Worm (Caenorhabditis elegans) whole organism, L3 larva: ENCODE data around the gene T04F8.8.

Experiments
- R02D3.7 ChIP-seq: fragments of 150-350 bp; optimal IDR thresholded peaks from 2 replicates; lab custom pipeline; 2014; ENCODE audit warnings: missing biosample characterization, missing genetic modification characterization
- aly-2 ChIP-seq: fragments of 150-350 bp; optimal IDR thresholded peaks from 2 replicates; lab custom pipeline; 2014; ENCODE audit warnings: missing biosample characterization, missing genetic modification characterization
- ceh-16 ChIP-seq: sonication (generic microtip); optimal IDR thresholded peaks from 2 replicates; lab custom pipeline; 2017; ENCODE audit warnings: missing biosample characterization, missing genetic modification characterization
- ceh-28 ChIP-seq: fragments of 150-350 bp; optimal IDR thresholded peaks from 2 replicates; lab custom pipeline; 2014; ENCODE audit warnings: missing biosample characterization, missing genetic modification reagents, missing genetic modification characterization
- ceh-82 ChIP-seq: fragments of 150-350 bp; optimal IDR thresholded peaks from 2 replicates; lab custom pipeline; 2014; ENCODE audit warnings: missing biosample characterization, missing genetic modification characterization
- daf-12 ChIP-seq: fragments of 150-350 bp; optimal IDR thresholded peaks from 2 replicates; lab custom pipeline; 2014; ENCODE audit warnings: missing biosample characterization, missing genetic modification reagents, missing genetic modification characterization
- egl-27 ChIP-seq: sonication (generic microtip); optimal IDR thresholded peaks from 4 replicates; lab custom pipeline; 2017; ENCODE audit warnings: missing biosample characterization, missing genetic modification reagents, missing genetic modification characterization
- elt-2 ChIP-seq: sonication (generic microtip); optimal IDR thresholded peaks from 2 replicates; lab custom pipeline; 2016; ENCODE audit warnings: missing genetic modification reagents, mild to moderate bottlenecking, missing genetic modification characterization, missing compliant biosample characterization
- elt-3 ChIP-seq, 3 experiments: fragments of 150-350 bp in 1 of 3; sonication (generic microtip) in 2 of 3; optimal IDR thresholded peaks; 2 replicates in 2 of 3; 4 replicates in 1 of 3; lab custom pipeline; 2014 to 2017; ENCODE audit warnings: missing biosample characterization in 3 of 3, missing genetic modification characterization in 3 of 3
- fkh-10 ChIP-seq: sonication (generic microtip); optimal IDR thresholded peaks from 2 replicates; lab custom pipeline; 2017; ENCODE audit warnings: missing biosample characterization, missing genetic modification reagents, missing genetic modification characterization
- fkh-2 ChIP-seq: fragments of 150-350 bp; optimal IDR thresholded peaks from 2 replicates; lab custom pipeline; 2014; ENCODE audit warnings: missing biosample characterization, missing genetic modification reagents, missing genetic modification characterization
- hmg-11 ChIP-seq: sonication (generic microtip); optimal IDR thresholded peaks from 2 replicates; lab custom pipeline; 2016; ENCODE audit warnings: missing genetic modification characterization, missing compliant biosample characterization
- jun-1 ChIP-seq: fragments of 150-350 bp; optimal IDR thresholded peaks from 2 replicates; lab custom pipeline; 2014; ENCODE audit warnings: missing biosample characterization, missing genetic modification reagents, missing genetic modification characterization
- lin-15B ChIP-seq: fragments of 150-350 bp; optimal IDR thresholded peaks from 2 replicates; lab custom pipeline; 2014; ENCODE audit warnings: missing biosample characterization, missing genetic modification characterization
- lin-39 ChIP-seq: fragments of 150-350 bp; optimal IDR thresholded peaks from 2 replicates; lab custom pipeline; 2018; ENCODE audit warnings: missing biosample characterization, missing genetic modification reagents, missing genetic modification characterization
- mdl-1 ChIP-seq: fragments of 150-350 bp; optimal IDR thresholded peaks from 2 replicates; lab custom pipeline; 2014; ENCODE audit warnings: missing biosample characterization, missing genetic modification characterization
- mml-1 ChIP-seq: fragments of 150-350 bp; sonication (generic microtip); optimal IDR thresholded peaks from 3 replicates; lab custom pipeline; 2014; ENCODE audit warnings: missing biosample characterization, missing genetic modification characterization
- nfya-1 ChIP-seq: sonication (generic microtip); optimal IDR thresholded peaks from 2 replicates; lab custom pipeline; 2017; ENCODE audit warnings: missing genetic modification characterization, mild to moderate bottlenecking, missing compliant biosample characterization, antibody characterized with exemption, moderate library complexity; ENCODE audit not compliant: insufficient read depth
- nhr-11 ChIP-seq: fragments of 150-350 bp; optimal IDR thresholded peaks from 2 replicates; lab custom pipeline; 2014; ENCODE audit warnings: missing biosample characterization, missing genetic modification characterization
- nhr-12 ChIP-seq: fragments of 150-350 bp; optimal IDR thresholded peaks from 2 replicates; lab custom pipeline; 2014; ENCODE audit warnings: missing biosample characterization, missing genetic modification characterization
- nhr-23 ChIP-seq: fragments of 150-350 bp; optimal IDR thresholded peaks from 2 replicates; lab custom pipeline; 2014; ENCODE audit warnings: missing biosample characterization, missing genetic modification reagents, missing genetic modification characterization
- nhr-237 ChIP-seq: fragments of 150-350 bp; optimal IDR thresholded peaks from 2 replicates; lab custom pipeline; 2014; ENCODE audit warnings: missing biosample characterization, missing genetic modification characterization
- nhr-28 ChIP-seq: fragments of 150-350 bp; optimal IDR thresholded peaks from 2 replicates; lab custom pipeline; 2014; ENCODE audit warnings: missing biosample characterization, missing genetic modification characterization
- nhr-67 ChIP-seq: fragments of 150-350 bp; optimal IDR thresholded peaks from 2 replicates; lab custom pipeline; 2014; ENCODE audit warnings: missing biosample characterization, missing genetic modification characterization
- nhr-77 ChIP-seq: fragments of 150-350 bp; optimal IDR thresholded peaks from 2 replicates; lab custom pipeline; 2014; ENCODE audit warnings: missing biosample characterization, missing genetic modification characterization
- pha-4 ChIP-seq: fragments of 150-350 bp; optimal IDR thresholded peaks from 2 replicates; lab custom pipeline; 2014; ENCODE audit warnings: missing biosample characterization, missing genetic modification reagents, missing genetic modification characterization
- pqm-1 ChIP-seq: fragments of 150-350 bp; optimal IDR thresholded peaks from 2 replicates; lab custom pipeline; 2017; ENCODE audit warnings: missing biosample characterization, missing genetic modification characterization, inconsistent platforms
- skn-1 ChIP-seq: fragments of 150-350 bp; optimal IDR thresholded peaks from 2 replicates; lab custom pipeline; 2014; ENCODE audit warnings: missing biosample characterization, missing genetic modification characterization
- snpc-4 ChIP-seq: fragments of 150-350 bp; optimal IDR thresholded peaks from 2 replicates; lab custom pipeline; 2014; ENCODE audit warnings: missing biosample characterization, missing genetic modification characterization
- tbx-2 ChIP-seq: sonication (generic microtip); optimal IDR thresholded peaks from 2 replicates; lab custom pipeline; 2016; ENCODE audit warnings: mild to moderate bottlenecking, missing genetic modification characterization, missing compliant biosample characterization
- unc-39 ChIP-seq: sonication (generic microtip); optimal IDR thresholded peaks from 4 replicates; lab custom pipeline; 2017; ENCODE audit warnings: missing biosample characterization, missing genetic modification characterization
- ztf-4 ChIP-seq: fragments of 150-350 bp; optimal IDR thresholded peaks from 2 replicates; lab custom pipeline; 2014; ENCODE audit warnings: missing biosample characterization, missing genetic modification characterization

The T04F8.8 gene

DNA sequence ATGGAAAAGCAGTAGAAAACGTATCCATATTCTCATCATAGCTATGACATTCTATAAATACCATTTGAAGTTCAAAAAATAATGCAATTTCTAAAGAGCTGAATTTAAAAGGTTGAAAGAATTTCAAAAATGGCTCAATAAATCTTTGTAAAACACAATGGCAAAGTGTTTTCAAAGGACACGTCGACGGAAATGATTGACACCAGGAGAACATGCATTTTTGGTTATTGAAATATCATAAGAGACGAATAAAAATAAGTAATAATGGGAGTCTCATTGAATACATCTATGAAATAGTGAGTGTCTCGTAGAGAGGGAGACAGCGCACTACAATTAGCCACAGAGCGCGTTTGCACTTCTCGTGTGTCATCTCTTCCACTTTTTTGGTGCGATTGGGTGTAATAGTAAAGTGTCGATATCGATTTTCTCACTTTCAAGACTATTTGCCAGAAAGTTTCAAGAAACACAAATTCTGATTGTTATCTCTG, 9.3 kb downstream of the T04F8.8 start, which contains the start of gene T04F8.2 (continued):
- TF ChIP-seq pqm-1 (peak; percentile 42), nfya-1 (tag; lab: Kevin White, UChicago) (peak; percentile 68), ceh-82 (tag; lab: Kevin White, UChicago) (no peak), pha-4 (tag; lab: Kevin White, UChicago) (peak; percentile 86), daf-12 (tag; lab: Kevin White, UChicago) (no peak), R02D3.7 (no peak), skn-1 (tag; lab: Kevin White, UChicago) (peak; percentile 58), mml-1 (tag; lab: Kevin White, UChicago) (no peak)

DNA sequence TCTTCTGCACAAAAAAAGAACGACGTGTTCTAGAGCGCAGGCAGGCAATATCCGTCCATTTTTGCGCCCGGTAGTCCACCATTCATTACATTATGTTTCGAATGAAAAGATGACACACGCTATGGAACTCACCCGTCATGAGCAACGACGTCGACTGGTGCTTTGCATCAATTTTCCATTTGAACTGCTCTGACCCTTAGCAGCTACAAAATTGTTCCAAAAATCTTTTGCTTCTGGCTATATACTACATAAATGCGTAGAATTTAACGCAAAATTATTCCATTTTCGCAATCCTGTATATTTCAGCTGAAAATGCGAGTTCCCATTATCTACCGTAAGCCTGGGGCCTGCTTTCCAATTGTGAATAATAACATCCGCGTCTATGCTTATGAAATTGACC, 11.1 kb downstream of the T04F8.8 start, which contains the start of gene T04F8.3:
TSS of gene T04F8.3 (plus strand) at position 301 of the 400 bp plus-strand sequence.
- TF ChIP-seq nhr-12 (tag; lab: Kevin White, UChicago) (no peak), elt-3 (tag; optimal IDR thresholded peaks at IDR 0.05; lab: Kevin White, UChicago) (no peak), nhr-23 (tag; lab: Kevin White, UChicago) (no peak), egl-27 (tag; lab: Kevin White, UChicago) (no peak), tbx-2 (tag; lab: Kevin White, UChicago) (no peak), unc-39 (tag; lab: Kevin White, UChicago) (no peak), pqm-1 (no peak), snpc-4 (tag; lab: Kevin White, UChicago) (no peak), nhr-11 (no peak), nhr-77 (tag; lab: Kevin White, UChicago) (no peak), ceh-82 (tag; lab: Kevin White, UChicago) (no peak), nfya-1 (tag; lab: Kevin White, UChicago) (no peak), nhr-28 (no peak), fkh-10 (GFP tag; lab: Kevin White, UChicago) (no peak), ceh-16 (tag; lab: Kevin White, UChicago) (no peak), mml-1 (tag; lab: Kevin White, UChicago) (no peak), nhr-67 (tag; lab: Kevin White, UChicago) (no peak), skn-1 (tag; lab: Kevin White, UChicago) (no peak)

DNA sequence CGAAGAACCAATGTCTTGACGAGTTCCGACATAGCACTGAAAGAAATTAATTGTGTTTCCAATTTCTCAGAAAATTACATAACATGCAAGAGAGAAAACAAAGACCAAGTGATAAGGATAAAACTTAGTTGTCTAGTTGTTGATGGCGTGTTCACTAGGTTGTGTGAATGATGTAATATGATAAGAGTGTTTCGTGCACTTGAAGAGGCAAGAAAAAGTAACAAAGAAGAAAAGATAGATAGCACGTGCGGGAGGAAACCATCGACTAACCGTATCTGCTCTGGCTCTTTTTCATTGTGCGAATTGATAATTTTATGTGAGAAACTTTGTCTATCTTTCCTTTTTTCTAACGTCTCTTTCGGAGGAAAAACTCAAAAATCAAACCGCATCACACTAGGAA, 14.4 kb downstream of the T04F8.8 start, which contains the start of gene sfxn-1.5:
TSS of gene sfxn-1.5 (minus strand) at position 36 of the 400 bp plus-strand sequence.
- TF ChIP-seq mdl-1 (tag; lab: Kevin White, UChicago), result peak; percentile 69
- no peak for TF ChIP-seq lin-15B (tag; lab: Kevin White, UChicago)
- no peak for TF ChIP-seq skn-1 (tag; lab: Kevin White, UChicago)
- TF ChIP-seq elt-2, result peak; percentile 99
- no peak for TF ChIP-seq ztf-4 (tag; lab: Kevin White, UChicago)
- TF ChIP-seq fkh-10 (GFP tag; lab: Kevin White, UChicago), result no peak
- TF ChIP-seq lin-39 (tag; lab: Kevin White, UChicago), result no peak
- peak in 1 of 3 experiments; percentile 38 for TF ChIP-seq elt-3 (tag; optimal IDR thresholded peaks at IDR 0.05; lab: Kevin White, UChicago)
- TF ChIP-seq snpc-4 (tag; lab: Kevin White, UChicago), result no peak
- TF ChIP-seq nhr-237 (tag; lab: Kevin White, UChicago), result no peak
- TF ChIP-seq nhr-11, result no peak
- no peak for TF ChIP-seq aly-2
- TF ChIP-seq jun-1, result peak; percentile 68
- TF ChIP-seq nhr-23 (tag; lab: Kevin White, UChicago), result no peak
- peak; percentile 98 for TF ChIP-seq pqm-1
- TF ChIP-seq pha-4 (tag; lab: Kevin White, UChicago), result peak; percentile 66
- TF ChIP-seq hmg-11, result no peak
- no peak for TF ChIP-seq nfya-1 (tag; lab: Kevin White, UChicago)
- TF ChIP-seq fkh-2 (tag; lab: Kevin White, UChicago), result no peak

DNA sequence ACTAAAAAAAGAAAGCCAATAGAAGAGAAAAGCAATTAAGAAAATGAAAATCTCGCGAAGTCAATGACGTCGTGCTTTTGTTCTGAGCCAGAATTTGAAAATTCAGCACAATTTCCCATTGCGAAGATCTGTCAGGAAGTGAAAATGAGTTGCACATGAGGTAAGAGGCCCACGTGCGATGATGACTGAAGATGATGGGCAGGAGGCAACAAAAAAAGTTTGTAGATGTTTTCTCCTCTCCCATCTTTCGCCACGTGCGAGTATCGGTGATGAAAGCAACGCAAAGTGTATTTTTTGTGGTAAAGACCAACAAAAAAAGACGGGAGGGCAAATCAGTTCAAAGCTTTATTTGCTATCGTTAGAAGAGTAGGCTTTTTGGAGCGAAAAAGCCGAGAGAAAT, 14.8 kb downstream of the T04F8.8 start:
- TF ChIP-seq pha-4 (tag; lab: Kevin White, UChicago) (peak; percentile 45), hmg-11 (no peak)

DNA sequence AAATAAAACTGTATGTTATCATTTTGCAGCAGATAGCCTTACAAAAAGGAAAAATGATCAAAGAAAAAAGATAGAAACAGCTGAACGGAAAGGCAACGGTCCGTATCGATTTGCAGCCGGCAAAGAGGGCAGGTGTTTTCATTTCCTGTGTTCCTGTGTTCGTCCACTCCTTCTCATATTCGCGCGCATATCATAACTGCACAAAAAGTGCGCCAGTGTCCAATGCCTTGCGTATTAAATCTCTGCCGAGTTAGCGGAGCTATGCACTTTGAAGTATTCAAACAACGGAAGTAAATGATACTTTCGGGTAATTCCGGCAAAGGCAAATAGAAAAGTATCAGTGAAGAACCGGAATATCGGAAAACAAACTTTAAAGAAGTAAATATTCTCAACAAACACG, 15.3 kb downstream of the T04F8.8 start:
- TF ChIP-seq hmg-11 (peak; percentile 16), pqm-1 (no peak), ceh-28 (peak; percentile 7), pha-4 (tag; lab: Kevin White, UChicago) (peak; percentile 4)
